Worm (Caenorhabditis elegans) whole organism, midembryonic: Measurements from ENCODE around the gene C49C8.2.

Experiments used
- T22C8.4 ChIP-seq: fragments of 200-800 bp; sonication (Bioruptor generic); IDR thresholded peaks from 2 replicates; pipeline ENCODE4 v1.3.6; 2022; ENCODE audit warnings: missing genetic modification characterization, missing compliant biosample characterization
- cog-1 ChIP-seq: sonication (generic microtip); optimal IDR thresholded peaks from 2 replicates; lab custom pipeline; 2016; ENCODE audit warnings: missing genetic modification characterization, missing compliant biosample characterization
- flt-1 ChIP-seq: fragments of 200-800 bp; sonication (Bioruptor generic); IDR thresholded peaks from 2 replicates; pipeline ENCODE4 v1.3.6; 2022; ENCODE audit warnings: missing genetic modification characterization, missing compliant biosample characterization
- klf-2 ChIP-seq: fragments of 200-800 bp; sonication (Bioruptor generic); conservative IDR thresholded peaks from 2 replicates; pipeline ENCODE4 v1.3.6; 2022; ENCODE audit warnings: missing genetic modification reagents, missing genetic modification characterization, missing compliant biosample characterization
- med-1 ChIP-seq: sonication (generic microtip); optimal IDR thresholded peaks from 2 replicates; lab custom pipeline; 2017; ENCODE audit warnings: missing genetic modification characterization, mild to moderate bottlenecking, missing compliant biosample characterization, antibody characterized with exemption, missing genetic modification reagents; ENCODE audit not compliant: insufficient read depth
- ref-1 ChIP-seq: fragments of 200-800 bp; sonication (Bioruptor generic); conservative IDR thresholded peaks from 2 replicates; pipeline ENCODE4 v1.3.6; 2022; ENCODE audit warnings: missing genetic modification reagents, missing genetic modification characterization, missing compliant biosample characterization
- tab-1 ChIP-seq: fragments of 200-800 bp; sonication (Bioruptor generic); IDR thresholded peaks from 2 replicates; pipeline ENCODE4 v1.3.6; 2022; ENCODE audit warnings: missing genetic modification characterization, missing compliant biosample characterization
- ztf-23 ChIP-seq: fragments of 200-800 bp; sonication (Bioruptor generic); IDR thresholded peaks from 2 replicates; pipeline ENCODE4 v1.3.6; 2022; ENCODE audit warnings: missing genetic modification reagents, missing genetic modification characterization, missing compliant biosample characterization
- ztf-29 ChIP-seq: fragments of 200-800 bp; sonication (Bioruptor generic); IDR thresholded peaks from 2 replicates; pipeline ENCODE4 v1.3.6; 2022; ENCODE audit warnings: missing genetic modification reagents, missing genetic modification characterization, missing compliant biosample characterization

Gene C49C8.2

ce11 chrIV:8644432-8644831, 6.5 kb upstream of the C49C8.2 start, which contains the start of gene C49C8.3:
TSS of gene C49C8.3 (plus strand) at chrIV:8644732.
- TF ChIP-seq ztf-29 (GFP tag; lab: Robert Waterston, UW) (no peak), tab-1 (GFP tag; lab: Robert Waterston, UW) (no peak)

- no peak for TF ChIP-seq T22C8.4
- TF ChIP-seq tab-1 (GFP tag; lab: Robert Waterston, UW), result no peak
- no peak for TF ChIP-seq cog-1
- no peak for TF ChIP-seq ref-1
- TF ChIP-seq flt-1 (GFP tag; lab: Robert Waterston, UW), result no peak
- no peak for TF ChIP-seq ztf-23
- TF ChIP-seq med-1, result no peak
- TF ChIP-seq ztf-29 (GFP tag; lab: Robert Waterston, UW), result no peak
- TF ChIP-seq klf-2 (GFP tag; lab: Robert Waterston, UW), result no peak
Observed at ce11 chrIV:8648502-8648901, 2.4 kb upstream of the C49C8.2 start, which contains the start of gene cyp-33E1. TSS of gene cyp-33E1 (minus strand) at chrIV:8648602.

ce11 chrIV:8651835-8652234, 947 bp downstream of the C49C8.2 start, which contains the start of gene C49C8.8:
TSS of gene C49C8.8 (plus strand) at chrIV:8652135.
- TF ChIP-seq T22C8.4 (no peak), flt-1 (GFP tag; lab: Robert Waterston, UW) (no peak), cog-1 (no peak), klf-2 (GFP tag; lab: Robert Waterston, UW) (no peak), ztf-29 (GFP tag; lab: Robert Waterston, UW) (no peak), ztf-23 (no peak), med-1 (no peak), tab-1 (GFP tag; lab: Robert Waterston, UW) (no peak), ref-1 (no peak)

DNA sequence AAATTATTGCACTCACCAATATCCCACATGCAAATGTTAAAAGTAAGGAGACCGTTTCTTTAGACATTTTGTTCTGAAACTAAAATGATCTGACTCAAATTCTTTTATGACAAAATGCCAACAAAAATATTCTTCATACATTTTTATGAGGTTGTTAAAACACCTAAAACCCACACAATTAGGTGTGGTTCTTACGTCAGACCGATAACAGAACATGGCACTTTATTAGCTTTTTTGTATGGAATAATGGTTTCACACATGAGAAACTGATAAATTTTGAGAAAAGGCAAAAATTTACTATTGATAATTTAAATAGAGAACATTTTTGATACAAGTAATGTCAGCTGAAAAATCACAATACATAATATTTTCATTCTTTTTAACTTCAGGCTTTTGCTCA, 2.7 kb downstream of the C49C8.2 start, which contains the start of gene C49C8.5:
TSS of gene C49C8.5 (minus strand) at position 73 of the 400 bp plus-strand sequence.
- TF ChIP-seq tab-1 (GFP tag; lab: Robert Waterston, UW) (no peak), flt-1 (GFP tag; lab: Robert Waterston, UW) (no peak), ref-1 (no peak), T22C8.4 (no peak), klf-2 (GFP tag; lab: Robert Waterston, UW) (no peak), cog-1 (no peak), ztf-23 (no peak), ztf-29 (GFP tag; lab: Robert Waterston, UW) (no peak), med-1 (no peak)

- TF ChIP-seq tab-1 (GFP tag; lab: Robert Waterston, UW), result no peak
- TF ChIP-seq ztf-23, result no peak
- TF ChIP-seq med-1, result no peak
- TF ChIP-seq T22C8.4, result no peak
- TF ChIP-seq klf-2 (GFP tag; lab: Robert Waterston, UW), result no peak
- no peak for TF ChIP-seq ztf-29 (GFP tag; lab: Robert Waterston, UW)
- TF ChIP-seq flt-1 (GFP tag; lab: Robert Waterston, UW), result no peak
- no peak for TF ChIP-seq ref-1
- no peak for TF ChIP-seq cog-1
Observed at ce11 chrIV:8654115-8654628, 3.3 kb downstream of the C49C8.2 start, which contains the start of gene C49C8.1. TSS of gene C49C8.1 (plus strand) at chrIV:8654578.

- TF ChIP-seq klf-2 (GFP tag; lab: Robert Waterston, UW) (no peak), flt-1 (GFP tag; lab: Robert Waterston, UW) (no peak), T22C8.4 (no peak), tab-1 (GFP tag; lab: Robert Waterston, UW) (no peak), ref-1 (no peak), med-1 (no peak), ztf-23 (no peak), ztf-29 (GFP tag; lab: Robert Waterston, UW) (no peak), cog-1 (no peak)
Observed at ce11 chrIV:8658122-8658521, 7.2 kb downstream of the C49C8.2 start, which contains the start of gene C49C8.6. TSS of gene C49C8.6 (minus strand) at chrIV:8658222.

- no peak for TF ChIP-seq flt-1 (GFP tag; lab: Robert Waterston, UW)
- no peak for TF ChIP-seq ztf-29 (GFP tag; lab: Robert Waterston, UW)
- no peak for TF ChIP-seq cog-1
- TF ChIP-seq tab-1 (GFP tag; lab: Robert Waterston, UW), result no peak
- no peak for TF ChIP-seq T22C8.4
- no peak for TF ChIP-seq ref-1
- no peak for TF ChIP-seq med-1
- TF ChIP-seq klf-2 (GFP tag; lab: Robert Waterston, UW), result no peak
- no peak for TF ChIP-seq ztf-23
Observed at ce11 chrIV:8665778-8666177, 14.9 kb downstream of the C49C8.2 start.

DNA sequence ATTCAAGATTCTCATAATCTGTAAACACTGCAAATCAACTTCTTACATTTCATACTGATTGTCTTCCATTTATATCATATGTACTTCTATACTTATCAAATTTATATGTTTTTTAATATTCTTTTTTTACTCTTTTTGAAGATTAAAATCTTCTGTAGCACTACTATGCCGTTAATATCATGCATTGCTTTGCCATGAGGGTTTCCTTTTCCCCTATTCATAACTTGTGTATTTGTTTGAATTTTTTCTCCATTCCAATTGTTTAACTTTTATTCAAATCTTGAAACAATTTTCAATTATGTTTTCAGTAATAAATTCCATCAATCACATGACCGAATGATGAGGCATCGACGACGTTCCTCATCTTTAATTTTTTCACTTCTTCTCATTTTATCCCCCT, 17.7 kb downstream of the C49C8.2 start, which contains the start of gene cdh-5:
TSS of gene cdh-5 (plus strand) at position 301 of the 400 bp plus-strand sequence.
- no peak for TF ChIP-seq ztf-29 (GFP tag; lab: Robert Waterston, UW)
- TF ChIP-seq T22C8.4, result no peak
- no peak for TF ChIP-seq klf-2 (GFP tag; lab: Robert Waterston, UW)
- no peak for TF ChIP-seq flt-1 (GFP tag; lab: Robert Waterston, UW)
- no peak for TF ChIP-seq ref-1
- TF ChIP-seq med-1, result no peak
- no peak for TF ChIP-seq ztf-23

DNA sequence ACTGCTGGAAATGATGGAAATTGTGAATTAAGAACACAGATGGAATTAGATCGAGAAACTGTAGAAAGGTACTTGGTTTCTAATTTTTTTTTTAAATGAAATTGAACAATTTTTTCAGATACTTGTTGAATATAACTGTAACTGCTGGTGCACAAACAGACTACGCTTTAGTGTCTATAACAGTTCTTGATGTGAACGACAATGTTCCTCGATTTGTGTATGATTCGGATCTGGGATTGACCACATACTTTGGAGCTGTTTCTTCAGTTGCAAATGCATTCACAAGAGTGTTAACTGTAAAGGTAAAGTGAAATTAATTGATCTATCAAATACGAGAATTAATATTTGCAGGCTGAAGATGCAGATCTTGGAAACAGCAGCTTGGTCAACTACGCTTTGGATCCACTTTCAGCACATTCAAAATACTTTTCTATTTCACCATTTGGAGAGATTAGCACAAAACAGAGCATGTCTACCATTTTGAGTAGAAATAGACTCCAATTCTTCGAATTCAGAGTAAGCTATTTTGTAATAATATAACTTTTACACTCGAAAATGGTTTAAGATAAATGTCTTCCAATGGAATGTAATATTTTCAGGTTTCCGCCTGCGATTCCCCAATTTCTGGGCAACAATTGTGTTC, 23.0 kb downstream of the C49C8.2 start:
- TF ChIP-seq ref-1, result no peak
- no peak for TF ChIP-seq flt-1 (GFP tag; lab: Robert Waterston, UW)
- no peak for TF ChIP-seq cog-1
- no peak for TF ChIP-seq ztf-29 (GFP tag; lab: Robert Waterston, UW)
- no peak for TF ChIP-seq T22C8.4
- no peak for TF ChIP-seq med-1
- no peak for TF ChIP-seq ztf-23
- TF ChIP-seq tab-1 (GFP tag; lab: Robert Waterston, UW), result no peak
- no peak for TF ChIP-seq klf-2 (GFP tag; lab: Robert Waterston, UW)

DNA sequence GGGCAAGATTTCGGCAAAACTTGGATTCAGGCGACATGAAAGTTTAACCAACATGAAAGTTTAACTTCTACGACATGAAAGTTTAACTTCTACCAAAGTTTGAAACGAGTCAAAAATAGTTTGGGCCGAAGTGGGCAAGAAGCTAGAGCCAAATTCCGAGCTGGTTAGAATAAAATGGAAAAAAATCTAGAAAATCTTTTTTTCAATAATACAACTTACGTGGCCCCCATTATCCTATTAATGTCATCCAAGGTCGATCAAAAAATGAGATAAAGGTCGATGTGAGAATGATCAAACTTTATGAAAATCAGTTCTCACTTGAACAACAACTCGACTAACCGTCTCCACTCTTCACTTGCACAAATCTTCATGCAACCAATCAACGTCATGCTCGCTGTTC, 26.4 kb downstream of the C49C8.2 start, which contains the start of gene F08B4.8:
TSS of gene F08B4.8 (plus strand) at position 301 of the 400 bp plus-strand sequence.
- TF ChIP-seq ztf-29 (GFP tag; lab: Robert Waterston, UW) (no peak), flt-1 (GFP tag; lab: Robert Waterston, UW) (no peak), ref-1 (no peak), T22C8.4 (no peak), ztf-23 (no peak), med-1 (no peak), cog-1 (no peak)
